Fruit fly (Drosophila melanogaster): ENCODE results near the gene Naa40.
A peak's percentile ranks its signal among the peaks of the same experiment; 100 is the strongest.

The Naa40 gene

dm6 chr3R:29690539-29690852 is 34.3 kb downstream of the Naa40 start (continued):
- TF ChIP-seq vnd (GFP tag; IDR thresholded peaks at IDR 0.05; ENCODE audit: partially characterized antibody) = no peak
- no peak for TF ChIP-seq Nf-YB (GFP tag; optimal IDR thresholded peaks at IDR 0.05)
- no peak for TF ChIP-seq CG12155 (GFP tag; optimal IDR thresholded peaks at IDR 0.05)
- no peak for TF ChIP-seq CG2889 (GFP tag; IDR thresholded peaks at IDR 0.05)
- no peak for TF ChIP-seq CG3838 (GFP tag; optimal IDR thresholded peaks at IDR 0.05)
- no peak for TF ChIP-seq bbx (GFP tag; IDR thresholded peaks at IDR 0.05; ENCODE audit: partially characterized antibody)
- TF ChIP-seq Eip74EF (GFP tag; optimal IDR thresholded peaks at IDR 0.05) = peak in 1 of 2 experiments; percentile 12
- TF ChIP-seq pan (optimal IDR thresholded peaks at IDR 0.05) = no peak
- no peak for TF ChIP-seq pan (GFP tag; optimal IDR thresholded peaks at IDR 0.05 in 1 of 2, IDR thresholded peaks at IDR 0.05 in 1 of 2)
- TF ChIP-seq vvl (GFP tag; IDR thresholded peaks at IDR 0.05) = peak; percentile 74
- TF ChIP-seq CG6683 (GFP tag; optimal IDR thresholded peaks at IDR 0.05) = no peak
- TF ChIP-seq eyg (GFP tag; optimal IDR thresholded peaks at IDR 0.05) = no peak
- no peak for TF ChIP-seq CG10462 (GFP tag; optimal IDR thresholded peaks at IDR 0.05)
- no peak for TF ChIP-seq CG15514 (GFP tag; optimal IDR thresholded peaks at IDR 0.05)
- no peak for TF ChIP-seq Dp (GFP tag; optimal IDR thresholded peaks at IDR 0.05)
- TF ChIP-seq BtbVII (GFP tag; optimal IDR thresholded peaks at IDR 0.05) = no peak
- peak; percentile 26 for TF ChIP-seq CG13624 (GFP tag; optimal IDR thresholded peaks at IDR 0.05)
- TF ChIP-seq CG33213 (GFP tag; optimal IDR thresholded peaks at IDR 0.05) = no peak
- peak; percentile 52; the same call in 1 of the 2 replicates for TF ChIP-seq CG31441 (GFP tag; IDR thresholded peaks at IDR 0.05)
- no peak for TF ChIP-seq CG6791 (GFP tag; IDR thresholded peaks at IDR 0.05; ENCODE audit: partially characterized antibody)
- peak; percentile 50 for TF ChIP-seq CG30403 (GFP tag; optimal IDR thresholded peaks at IDR 0.05)
- TF ChIP-seq CG16815 (GFP tag; optimal IDR thresholded peaks at IDR 0.05) = no peak
- TF ChIP-seq CG43689 (GFP tag; IDR thresholded peaks at IDR 0.05) = peak; percentile 30; the same call in 1 of the 2 replicates
- no peak for TF ChIP-seq kah (GFP tag; optimal IDR thresholded peaks at IDR 0.05)
- no peak for TF ChIP-seq Dip3 (GFP tag; optimal IDR thresholded peaks at IDR 0.05)
- TF ChIP-seq CG16863 (GFP tag; optimal IDR thresholded peaks at IDR 0.05) = no peak
- peak; percentile 20 for TF ChIP-seq CG7786 (GFP tag; optimal IDR thresholded peaks at IDR 0.05)
- TF ChIP-seq odd (GFP tag; optimal IDR thresholded peaks at IDR 0.05) = no peak
- peak; percentile 51 for TF ChIP-seq Abd-B (GFP tag; optimal IDR thresholded peaks at IDR 0.05)
- no peak for TF ChIP-seq br (optimal IDR thresholded peaks at IDR 0.05)
- TF ChIP-seq slou (GFP tag; optimal IDR thresholded peaks at IDR 0.05) = no peak
- TF ChIP-seq nom (GFP tag; optimal IDR thresholded peaks at IDR 0.05) = no peak
- TF ChIP-seq CG5953 (GFP tag; IDR thresholded peaks at IDR 0.05) = no peak
- TF ChIP-seq hbn (GFP tag; IDR thresholded peaks at IDR 0.05; ENCODE audit: partially characterized antibody) = no peak
- peak; percentile 56 for TF ChIP-seq CG18262 (tag; optimal IDR thresholded peaks at IDR 0.05)
- TF ChIP-seq danr (GFP tag; IDR thresholded peaks at IDR 0.05) = no peak
- TF ChIP-seq org-1 (GFP tag; optimal IDR thresholded peaks at IDR 0.05) = no peak
- TF ChIP-seq grn (GFP tag; optimal IDR thresholded peaks at IDR 0.05) = no peak
- peak; percentile 30 for TF ChIP-seq CG10267 (tag; optimal IDR thresholded peaks at IDR 0.05)
- no peak for TF ChIP-seq gsb (GFP tag; IDR thresholded peaks at IDR 0.05)
- peak; percentile 24 for TF ChIP-seq CG4820 (GFP tag; optimal IDR thresholded peaks at IDR 0.05)
- TF ChIP-seq cas (GFP tag; IDR thresholded peaks at IDR 0.05) = no peak
- peak; percentile 58 for TF ChIP-seq Ada2b (GFP tag; IDR thresholded peaks at IDR 0.05)
- TF ChIP-seq cg (GFP tag; optimal IDR thresholded peaks at IDR 0.05) = no peak
- no peak for TF ChIP-seq CG15479 (GFP tag; optimal IDR thresholded peaks at IDR 0.05)
- TF ChIP-seq tna (GFP tag; IDR thresholded peaks at IDR 0.05; ENCODE audit: partially characterized antibody) = no peak
- TF ChIP-seq sna (GFP tag; IDR thresholded peaks at IDR 0.05; ENCODE audit: partially characterized antibody) = no peak
- TF ChIP-seq CG6272 (GFP tag; IDR thresholded peaks at IDR 0.05) = no peak
- no peak; the same call in 2 of the 3 replicates for TF ChIP-seq CG14050 (GFP tag; IDR thresholded peaks at IDR 0.05)
- peak; percentile 52 for TF ChIP-seq CG10209 (GFP tag; optimal IDR thresholded peaks at IDR 0.05)
- no peak for TF ChIP-seq Jarid2 (GFP tag; optimal IDR thresholded peaks at IDR 0.05)
- TF ChIP-seq aop (GFP tag; IDR thresholded peaks at IDR 0.05) = no peak
